Worm (Caenorhabditis elegans) whole organism, L4 larva: ENCODE results near the gene K08D10.10.
"Not testable (repeated sequence)": the region's sequence is repeated elsewhere in the genome, so short reads cannot be mapped to it uniquely, and the experiment has no call there.

Experiments
- Y48G9A.11 ChIP-seq: fragments of 200-800 bp; sonication (Bioruptor generic); IDR thresholded peaks from 2 replicates; pipeline ENCODE4 v1.3.6; 2022; ENCODE audit warnings: missing genetic modification reagents, missing genetic modification characterization, missing compliant biosample characterization
- ZK337.2 ChIP-seq: fragments of 200-800 bp; sonication (Bioruptor generic); IDR thresholded peaks from 2 replicates; pipeline ENCODE4 v1.3.6; 2022; ENCODE audit warnings: missing genetic modification reagents, missing genetic modification characterization, missing compliant biosample characterization
- aha-1 ChIP-seq: fragments of 150-350 bp; peaks from one replicate; lab custom pipeline; 2014; ENCODE audit warnings: missing biosample characterization, missing genetic modification characterization
- aly-2 ChIP-seq: sonication (generic microtip); optimal IDR thresholded peaks from 2 replicates; lab custom pipeline; 2018; ENCODE audit warnings: missing biosample characterization, missing genetic modification characterization
- ceh-28 ChIP-seq: fragments of 150-350 bp; optimal IDR thresholded peaks from 2 replicates; lab custom pipeline; 2014; ENCODE audit warnings: missing biosample characterization, missing genetic modification reagents, missing genetic modification characterization
- ceh-32 ChIP-seq: sonication (generic microtip); optimal IDR thresholded peaks from 2 replicates; lab custom pipeline; 2016; ENCODE audit warnings: mild to moderate bottlenecking, missing genetic modification characterization, missing compliant biosample characterization; ENCODE audit not compliant: poor library complexity
- daf-12 ChIP-seq: fragments of 150-350 bp; optimal IDR thresholded peaks from 2 replicates; lab custom pipeline; 2014; ENCODE audit warnings: missing biosample characterization, missing genetic modification reagents, missing genetic modification characterization
- daf-19 ChIP-seq: fragments of 200-800 bp; sonication (Bioruptor generic); conservative IDR thresholded peaks from 2 replicates; pipeline ENCODE4 v1.3.6; 2022; ENCODE audit warnings: missing genetic modification characterization, missing compliant biosample characterization
- dmd-6 ChIP-seq: fragments of 200-800 bp; sonication (Bioruptor generic); IDR thresholded peaks from 2 replicates; pipeline ENCODE4 v1.3.6; 2022; ENCODE audit warnings: missing genetic modification reagents, missing genetic modification characterization, missing compliant biosample characterization
- dmd-8 ChIP-seq: fragments of 200-800 bp; sonication (Bioruptor generic); IDR thresholded peaks from 2 replicates; pipeline ENCODE4 v1.3.6; 2022; ENCODE audit warnings: missing genetic modification characterization, missing compliant biosample characterization
- dpl-1 ChIP-seq: fragments of 150-350 bp; optimal IDR thresholded peaks from 2 replicates; lab custom pipeline; 2014; ENCODE audit warnings: missing biosample characterization, missing genetic modification reagents, missing genetic modification characterization
- duxl-1 ChIP-seq: sonication (generic microtip); optimal IDR thresholded peaks from 2 replicates; lab custom pipeline; 2016; ENCODE audit warnings: mild to moderate bottlenecking, missing genetic modification characterization, moderate library complexity, missing compliant biosample characterization; ENCODE audit not compliant: poor library complexity
- dve-1 ChIP-seq: sonication (generic microtip); optimal IDR thresholded peaks from 2 replicates; lab custom pipeline; 2017; ENCODE audit warnings: antibody characterized with exemption, mild to moderate bottlenecking, missing genetic modification characterization, missing compliant biosample characterization; ENCODE audit not compliant: insufficient read depth
- fkh-10 ChIP-seq: fragments of 150-350 bp; optimal IDR thresholded peaks from 2 replicates; lab custom pipeline; 2014; ENCODE audit warnings: missing biosample characterization, missing genetic modification reagents, missing genetic modification characterization
- fos-1 ChIP-seq: fragments of 150-350 bp; optimal IDR thresholded peaks from 2 replicates; lab custom pipeline; 2014; ENCODE audit warnings: missing biosample characterization, missing genetic modification characterization
- gei-8 ChIP-seq: fragments of 200-800 bp; sonication (Bioruptor generic); optimal IDR thresholded peaks from 2 replicates; lab custom pipeline; 2018; ENCODE audit warnings: mild to moderate bottlenecking, missing genetic modification characterization, missing compliant biosample characterization
- hlh-11 ChIP-seq: fragments of 200-800 bp; sonication (Bioruptor generic); optimal IDR thresholded peaks from 2 replicates; lab custom pipeline; 2018; ENCODE audit warnings: mild to moderate bottlenecking, missing genetic modification characterization, missing compliant biosample characterization
- lin-13 ChIP-seq: fragments of 150-350 bp; optimal IDR thresholded peaks from 2 replicates; lab custom pipeline; 2014; ENCODE audit warnings: missing biosample characterization, missing genetic modification reagents, missing genetic modification characterization
- mdt-29 ChIP-seq: fragments of 200-800 bp; sonication (Bioruptor generic); IDR thresholded peaks from 2 replicates; pipeline ENCODE4 v1.3.6; 2022; ENCODE audit warnings: missing genetic modification reagents, missing genetic modification characterization, missing compliant biosample characterization
- mep-1 ChIP-seq: fragments of 150-350 bp; sonication (generic microtip); optimal IDR thresholded peaks from 3 replicates; lab custom pipeline; 2014; ENCODE audit warnings: missing biosample characterization, missing genetic modification characterization
- nhr-10 ChIP-seq: fragments of 150-350 bp; optimal IDR thresholded peaks from 2 replicates; lab custom pipeline; 2014; ENCODE audit warnings: missing biosample characterization, missing genetic modification characterization
- nhr-11 ChIP-seq: fragments of 150-350 bp; optimal IDR thresholded peaks from 2 replicates; lab custom pipeline; 2014; ENCODE audit warnings: missing biosample characterization, missing genetic modification characterization
- nhr-111 ChIP-seq: fragments of 200-800 bp; sonication (Bioruptor generic); optimal IDR thresholded peaks from 2 replicates; lab custom pipeline; 2018; ENCODE audit warnings: mild to moderate bottlenecking, missing genetic modification characterization, missing compliant biosample characterization
- nhr-237 ChIP-seq: sonication (generic microtip); optimal IDR thresholded peaks from 2 replicates; lab custom pipeline; 2017; ENCODE audit warnings: missing biosample characterization, missing genetic modification characterization
- nhr-28 ChIP-seq: fragments of 150-350 bp; optimal IDR thresholded peaks from 2 replicates; lab custom pipeline; 2014; ENCODE audit warnings: missing biosample characterization, missing genetic modification characterization
- nhr-41 ChIP-seq: fragments of 200-800 bp; sonication (Bioruptor generic); IDR thresholded peaks from 2 replicates; pipeline ENCODE4 v1.3.6; 2022; ENCODE audit warnings: missing genetic modification reagents, missing genetic modification characterization, missing compliant biosample characterization
- nhr-77 ChIP-seq: fragments of 150-350 bp; optimal IDR thresholded peaks from 2 replicates; lab custom pipeline; 2014; ENCODE audit warnings: missing biosample characterization, missing genetic modification characterization
- php-3 ChIP-seq: fragments of 200-800 bp; sonication (Bioruptor generic); IDR thresholded peaks from 2 replicates; pipeline ENCODE4 v1.3.6; 2022; ENCODE audit warnings: missing genetic modification reagents, missing genetic modification characterization, missing compliant biosample characterization
- pqm-1 ChIP-seq: sonication (generic microtip); optimal IDR thresholded peaks from 2 replicates; lab custom pipeline; 2017; ENCODE audit warnings: missing biosample characterization, missing genetic modification characterization
- saeg-2 ChIP-seq: fragments of 200-800 bp; sonication (Bioruptor generic); IDR thresholded peaks from 2 replicates; pipeline ENCODE4 v1.3.6; 2022; ENCODE audit warnings: missing genetic modification reagents, missing genetic modification characterization, missing compliant biosample characterization
- sdz-12 ChIP-seq: fragments of 200-800 bp; sonication (Bioruptor generic); optimal IDR thresholded peaks from 2 replicates; lab custom pipeline; 2018; ENCODE audit warnings: mild to moderate bottlenecking, missing genetic modification characterization, missing compliant biosample characterization
- snpc-1.2 ChIP-seq: fragments of 200-800 bp; sonication (Bioruptor generic); IDR thresholded peaks from 2 replicates; pipeline ENCODE4 v1.3.6; 2022; ENCODE audit warnings: missing genetic modification reagents, missing genetic modification characterization, missing compliant biosample characterization
- spr-1 ChIP-seq: sonication (generic microtip); optimal IDR thresholded peaks from 2 replicates; lab custom pipeline; 2016; ENCODE audit warnings: mild to moderate bottlenecking, missing genetic modification characterization, missing compliant biosample characterization
- tra-1 ChIP-seq: fragments of 200-800 bp; sonication (Bioruptor generic); IDR thresholded peaks from 2 replicates; pipeline ENCODE4 v1.3.6; 2022; ENCODE audit warnings: missing genetic modification reagents, missing genetic modification characterization, missing compliant biosample characterization
- unc-62 ChIP-seq, 3 experiments: fragments of 150-350 bp in 1 of 3; sonication (generic microtip); optimal IDR thresholded peaks in 2 of 3; peaks in 1 of 3; 1 replicate in 1 of 3; 2 replicates in 2 of 3; lab custom pipeline; 2014 to 2017; ENCODE audit warnings: missing biosample characterization in 3 of 3, missing genetic modification characterization in 3 of 3, missing genetic modification reagents in 3 of 3, missing genotype in 1 of 3
- vab-7 ChIP-seq: fragments of 200-800 bp; sonication (Bioruptor generic); IDR thresholded peaks from 2 replicates; pipeline ENCODE4 v1.3.6; 2022; ENCODE audit warnings: missing genetic modification reagents, missing genetic modification characterization, missing compliant biosample characterization
- zag-1 ChIP-seq: fragments of 150-350 bp; optimal IDR thresholded peaks from 2 replicates; lab custom pipeline; 2014; ENCODE audit warnings: missing biosample characterization, missing genetic modification characterization
- zip-11 ChIP-seq: fragments of 200-800 bp; sonication (Bioruptor generic); IDR thresholded peaks from 2 replicates; pipeline ENCODE4 v1.3.6; 2022; ENCODE audit warnings: missing genetic modification characterization, missing compliant biosample characterization
- zip-2 ChIP-seq: fragments of 150-350 bp; optimal IDR thresholded peaks from 2 replicates; lab custom pipeline; 2014; ENCODE audit warnings: missing biosample characterization, missing genetic modification characterization
- ztf-11 ChIP-seq: fragments of 150-350 bp; optimal IDR thresholded peaks from 2 replicates; lab custom pipeline; 2014; ENCODE audit warnings: missing biosample characterization, missing genetic modification characterization

K08D10.10 gene

ce11 chrIV:4141311-4141710 is 10.7 kb upstream of the K08D10.10 start, which contains the start of gene F49F1.11:
Gene F49F1.11 (minus strand): TSS chrIV:4141411.
- TF ChIP-seq zip-11 (no peak), nhr-10 (tag; lab: Kevin White, UChicago) (no peak), zip-2 (tag; lab: Kevin White, UChicago) (no peak), nhr-237 (tag; lab: Kevin White, UChicago) (no peak), zag-1 (tag; lab: Kevin White, UChicago) (no peak), nhr-11 (no peak), aha-1 (tag; lab: Kevin White, UChicago) (no peak), nhr-111 (GFP tag; lab: Kevin White, UChicago) (no peak), fos-1 (tag; lab: Kevin White, UChicago) (no peak), lin-13 (GFP tag; lab: Kevin White, UChicago) (no peak), tra-1 (GFP tag; lab: Robert Waterston, UW) (no peak), snpc-1.2 (GFP tag; lab: Robert Waterston, UW) (no peak), aly-2 (tag; lab: Kevin White, UChicago) (no peak)

- TF ChIP-seq spr-1 (tag; lab: Kevin White, UChicago); daf-19 (GFP tag; lab: Robert Waterston, UW); ceh-32 (tag; lab: Kevin White, UChicago): not testable (repeated sequence)
- TF ChIP-seq, all 104 proteins: peak for 0; not testable (repeated sequence) for 104
Measured at ce11 chrIV:4142986-4143385, 9.0 kb upstream of the K08D10.10 start, which contains the start of gene F49F1.12. Gene F49F1.12 (minus strand): TSS chrIV:4143086.

DNA sequence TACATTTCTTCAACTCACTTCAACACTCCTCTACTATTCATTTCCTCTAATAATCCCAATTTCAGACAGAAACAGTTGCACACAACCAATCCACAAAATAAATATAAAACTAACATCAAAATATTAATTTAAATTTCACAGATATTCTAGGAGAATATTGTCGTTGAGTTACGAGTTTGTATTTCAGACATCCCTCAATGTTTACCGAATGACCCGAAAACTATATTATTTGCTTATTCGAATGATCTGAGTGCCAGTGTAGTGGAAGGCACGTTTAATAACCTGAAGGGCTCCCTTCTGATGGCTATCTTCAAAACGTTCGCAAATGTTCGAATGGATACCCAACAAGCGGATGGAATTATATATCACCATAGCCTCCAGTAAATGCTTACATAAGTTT is 7.3 kb upstream of the K08D10.10 start, which contains the start of gene R07C12.3:
Gene R07C12.3, plus strand, starts transcription at position 301 of the 400 bp plus-strand sequence.
- TF ChIP-seq unc-62 (GFP tag; optimal IDR thresholded peaks at IDR 0.05 in 1 of 2; lab: Kevin White, UChicago) (peak in 1 of 2 experiments; percentile 36), unc-62 (tag; optimal IDR thresholded peaks at IDR 0.05; lab: Kevin White, UChicago) (no peak), nhr-10 (tag; lab: Kevin White, UChicago) (no peak), saeg-2 (no peak)

DNA sequence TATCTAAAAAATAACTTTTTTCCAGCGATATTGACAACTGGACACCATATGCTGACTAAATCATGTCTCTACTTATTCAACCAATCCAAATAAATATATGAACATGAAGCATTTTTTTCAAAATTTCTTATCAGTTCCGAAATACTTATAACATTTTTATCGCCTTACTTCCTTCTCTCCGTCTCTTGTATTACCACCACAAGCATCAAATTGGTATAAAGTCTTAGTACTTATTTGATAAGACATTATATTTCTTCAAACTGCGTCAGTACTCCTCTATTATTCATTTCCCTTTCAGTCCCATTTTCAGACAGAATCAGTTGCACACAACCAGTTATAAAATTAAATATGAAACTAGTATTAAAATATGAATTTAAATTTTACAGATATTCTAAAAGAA is 4.1 kb upstream of the K08D10.10 start:
- no peak for TF ChIP-seq ZK337.2 (GFP tag; lab: Robert Waterston, UW)
- peak; percentile 41 for TF ChIP-seq hlh-11 (tag; lab: Kevin White, UChicago)
- TF ChIP-seq dve-1 (tag; lab: Kevin White, UChicago) = peak; percentile 40
- peak; percentile 76 for TF ChIP-seq nhr-28 (tag; lab: Kevin White, UChicago)
- TF ChIP-seq mdt-29 (GFP tag; lab: Robert Waterston, UW) = no peak
- TF ChIP-seq gei-8 = no peak
- TF ChIP-seq dpl-1 = no peak
- TF ChIP-seq pqm-1 (tag; lab: Kevin White, UChicago) = peak; percentile 93
- TF ChIP-seq fkh-10 = no peak
- TF ChIP-seq mep-1 (tag; lab: Kevin White, UChicago) = no peak
- no peak for TF ChIP-seq nhr-41 (GFP tag; lab: Robert Waterston, UW)
- no peak for TF ChIP-seq sdz-12
- no peak for TF ChIP-seq nhr-11
- no peak for TF ChIP-seq daf-12 (tag; lab: Kevin White, UChicago)
- no peak for TF ChIP-seq ztf-11 (tag; lab: Kevin White, UChicago)
- TF ChIP-seq php-3 (GFP tag; lab: Robert Waterston, UW) = peak; percentile 62; the same call in 1 of the 2 replicates
- no peak for TF ChIP-seq ceh-28 (tag; lab: Kevin White, UChicago)
- no peak for TF ChIP-seq vab-7 (GFP tag; lab: Robert Waterston, UW)
- peak; percentile 70 for TF ChIP-seq dmd-6 (GFP tag; lab: Robert Waterston, UW)
- TF ChIP-seq Y48G9A.11 (GFP tag; lab: Robert Waterston, UW) = no peak
- no peak for TF ChIP-seq dmd-8
- TF ChIP-seq nhr-77 (tag; lab: Kevin White, UChicago) = peak; percentile 75
- no peak for TF ChIP-seq duxl-1 (tag; lab: Kevin White, UChicago)
